Fruit fly (Drosophila melanogaster) whole organism, embryonic: ENCODE results near the gene Vm26Aa.

Experiments
- Adf1 ChIP-seq: fragments of 200-800 bp; sonication (Bioruptor generic); IDR thresholded peaks from 2 replicates; pipeline ENCODE4 v1.3.6; 2022; ENCODE audit warnings: missing biosample characterization, missing genetic modification characterization
- Antp ChIP-seq: fragments of 200-800 bp; sonication (Bioruptor generic); optimal IDR thresholded peaks from 3 replicates; lab custom pipeline; 2016; ENCODE audit warnings: missing biosample characterization, missing genetic modification characterization
- CG10267 ChIP-seq: fragments of 200-800 bp; sonication (Bioruptor generic); optimal IDR thresholded peaks from 2 replicates; lab custom pipeline; 2018; ENCODE audit warnings: missing biosample characterization, mild to moderate bottlenecking, missing genetic modification characterization, moderate library complexity
- CG10321 ChIP-seq: fragments of 200-800 bp; sonication (Bioruptor generic); IDR thresholded peaks from 2 replicates; pipeline ENCODE4 v1.3.6; 2022; ENCODE audit warnings: missing biosample characterization, missing genetic modification characterization
- CG11085 ChIP-seq: fragments of 200-800 bp; sonication (Bioruptor generic); IDR thresholded peaks from 2 replicates; pipeline ENCODE4 v1.3.6; 2022; ENCODE audit warnings: missing biosample characterization, missing genetic modification characterization
- CG11398 ChIP-seq: fragments of 200-800 bp; sonication (Bioruptor generic); optimal IDR thresholded peaks from 2 replicates; lab custom pipeline; 2016; ENCODE audit warnings: missing biosample characterization, missing genetic modification characterization
- CG11456 ChIP-seq: fragments of 200-800 bp; sonication (Bioruptor generic); IDR thresholded peaks from 3 replicates; pipeline ENCODE4 v1.3.6; 2022; ENCODE audit warnings: missing biosample characterization, missing genetic modification characterization
- CG12155 ChIP-seq: fragments of 200-800 bp; sonication (Bioruptor generic); optimal IDR thresholded peaks from 3 replicates; lab custom pipeline; 2016; ENCODE audit warnings: missing biosample characterization, missing genetic modification characterization
- CG12769 ChIP-seq: fragments of 200-800 bp; sonication (Bioruptor generic); optimal IDR thresholded peaks from 2 replicates; lab custom pipeline; 2019; ENCODE audit warnings: missing biosample characterization, mild to moderate bottlenecking, missing genetic modification characterization, moderate library complexity
- CG1529 ChIP-seq: fragments of 200-800 bp; sonication (Bioruptor generic); optimal IDR thresholded peaks from 3 replicates; lab custom pipeline; 2018; ENCODE audit warnings: missing biosample characterization, missing genetic modification characterization
- CG15601 ChIP-seq: fragments of 200-800 bp; sonication (Bioruptor generic); optimal IDR thresholded peaks from 3 replicates; lab custom pipeline; 2019; ENCODE audit warnings: missing biosample characterization, mild to moderate bottlenecking, missing genetic modification characterization, moderate library complexity
- CG1602 ChIP-seq: fragments of 200-800 bp; sonication (Bioruptor generic); optimal IDR thresholded peaks from 3 replicates; lab custom pipeline; 2016; ENCODE audit warnings: missing biosample characterization, missing genetic modification characterization
- CG16779 ChIP-seq: fragments of 200-800 bp; sonication (Bioruptor generic); IDR thresholded peaks from 2 replicates; pipeline ENCODE4 v1.3.6; 2022; ENCODE audit warnings: missing biosample characterization, missing genetic modification characterization
- CG17361 ChIP-seq: fragments of 200-800 bp; sonication (Bioruptor generic); IDR thresholded peaks from 3 replicates; pipeline ENCODE4 v1.3.6; 2022; ENCODE audit warnings: missing biosample characterization, missing genetic modification characterization
- CG18262 ChIP-seq: fragments of 200-800 bp; optimal IDR thresholded peaks from 3 replicates; lab custom pipeline; 2019; ENCODE audit warnings: missing biosample characterization, mild to moderate bottlenecking, missing genetic modification characterization, moderate library complexity
- CG18476 ChIP-seq: fragments of 200-800 bp; sonication (Bioruptor generic); optimal IDR thresholded peaks from 2 replicates; lab custom pipeline; 2016; ENCODE audit warnings: missing biosample characterization, mild to moderate bottlenecking, missing genetic modification characterization
- CG32772 ChIP-seq: fragments of 200-800 bp; sonication (Bioruptor generic); IDR thresholded peaks from 2 replicates; pipeline ENCODE4 v1.3.6; 2022; ENCODE audit warnings: missing biosample characterization, missing genetic modification characterization
- CG34224 ChIP-seq: fragments of 200-800 bp; sonication (Bioruptor generic); IDR thresholded peaks from 3 replicates; pipeline ENCODE4 v1.3.6; 2022; ENCODE audit warnings: missing biosample characterization, missing genetic modification characterization; ENCODE audit not compliant: partially characterized antibody
- CG3847 ChIP-seq: fragments of 200-800 bp; sonication (Bioruptor generic); IDR thresholded peaks from 2 replicates; pipeline ENCODE4 v1.3.6; 2022; ENCODE audit warnings: missing biosample characterization, missing genetic modification characterization
- CG4282 ChIP-seq: fragments of 200-800 bp; sonication (Bioruptor generic); optimal IDR thresholded peaks from 2 replicates; lab custom pipeline; 2016; ENCODE audit warnings: missing biosample characterization, missing genetic modification characterization
- CG4707 ChIP-seq: fragments of 200-800 bp; sonication (Bioruptor generic); optimal IDR thresholded peaks from 2 replicates; lab custom pipeline; 2018; ENCODE audit warnings: missing biosample characterization, mild to moderate bottlenecking, missing genetic modification characterization, moderate library complexity
- CG5953 ChIP-seq: fragments of 200-800 bp; sonication (Bioruptor generic); IDR thresholded peaks from 2 replicates; pipeline ENCODE4 v1.3.6; 2022; ENCODE audit warnings: missing biosample characterization, missing genetic modification characterization
- CG6689 ChIP-seq: fragments of 200-800 bp; sonication (Bioruptor generic); IDR thresholded peaks from 2 replicates; pipeline ENCODE4 v1.3.6; 2022; ENCODE audit warnings: missing biosample characterization, missing genetic modification characterization
- CG6791 ChIP-seq: fragments of 200-800 bp; sonication (Bioruptor generic); IDR thresholded peaks from 3 replicates; pipeline ENCODE4 v1.3.6; 2022; ENCODE audit warnings: missing biosample characterization, missing genetic modification characterization; ENCODE audit not compliant: partially characterized antibody
- CG8281 ChIP-seq: fragments of 200-800 bp; sonication (Bioruptor generic); optimal IDR thresholded peaks from 2 replicates; lab custom pipeline; 2018; ENCODE audit warnings: missing biosample characterization, mild to moderate bottlenecking, missing genetic modification characterization, moderate library complexity
- CG9932 ChIP-seq: fragments of 200-800 bp; sonication (Bioruptor generic); IDR thresholded peaks from 2 replicates; pipeline ENCODE4 v1.3.6; 2022; ENCODE audit warnings: missing biosample characterization, missing genetic modification characterization
- Dref ChIP-seq: fragments of 200-800 bp; sonication (Bioruptor generic); IDR thresholded peaks from 2 replicates; pipeline ENCODE4 v1.3.6; 2022; ENCODE audit warnings: missing biosample characterization, missing genetic modification characterization
- E2f2 ChIP-seq: fragments of 200-800 bp; sonication (Bioruptor generic); IDR thresholded peaks from 2 replicates; pipeline ENCODE4 v1.3.6; 2022; ENCODE audit warnings: missing biosample characterization, missing genetic modification characterization
- Lhr ChIP-seq: fragments of 200-800 bp; sonication (Bioruptor generic); optimal IDR thresholded peaks from 3 replicates; lab custom pipeline; 2017; ENCODE audit warnings: mild to moderate bottlenecking, missing biosample characterization, missing genetic modification reagents, missing genetic modification characterization
- MESR4 ChIP-seq: fragments of 200-800 bp; sonication (Bioruptor generic); optimal IDR thresholded peaks from 2 replicates; lab custom pipeline; 2018; ENCODE audit warnings: missing biosample characterization, mild to moderate bottlenecking, missing genetic modification characterization, moderate library complexity
- Rfx ChIP-seq: fragments of 200-800 bp; sonication (Bioruptor generic); IDR thresholded peaks from 2 replicates; pipeline ENCODE4 v1.3.6; 2022; ENCODE audit warnings: missing biosample characterization, missing genetic modification characterization
- Scr ChIP-seq: fragments of 200-800 bp; sonication (Bioruptor generic); IDR thresholded peaks from 2 replicates; pipeline ENCODE4 v1.3.6; 2022; ENCODE audit warnings: missing biosample characterization, missing genetic modification characterization; ENCODE audit not compliant: partially characterized antibody
- Sox102F ChIP-seq: fragments of 200-800 bp; sonication (Bioruptor generic); optimal IDR thresholded peaks from 2 replicates; lab custom pipeline; 2018; ENCODE audit warnings: missing biosample characterization, mild to moderate bottlenecking, missing genetic modification characterization, moderate library complexity
- TFAM ChIP-seq: fragments of 200-800 bp; sonication (Bioruptor generic); optimal IDR thresholded peaks from 2 replicates; lab custom pipeline; 2017; ENCODE audit warnings: missing biosample characterization, missing genetic modification characterization, inconsistent platforms
- Vsx1 ChIP-seq: fragments of 200-800 bp; sonication (Bioruptor generic); optimal IDR thresholded peaks from 2 replicates; lab custom pipeline; 2017; ENCODE audit warnings: missing biosample characterization, mild to moderate bottlenecking, missing genetic modification characterization, missing genetic modification reagents
- ab ChIP-seq: fragments of 200-800 bp; sonication (Bioruptor generic); optimal IDR thresholded peaks from 2 replicates; lab custom pipeline; 2016; ENCODE audit warnings: missing biosample characterization, missing genetic modification characterization
- ash1 ChIP-seq: fragments of 200-800 bp; sonication (Bioruptor generic); optimal IDR thresholded peaks from 2 replicates; lab custom pipeline; 2018; ENCODE audit warnings: missing biosample characterization, mild to moderate bottlenecking, missing genetic modification characterization
- ato ChIP-seq: fragments of 200-800 bp; sonication (Bioruptor generic); IDR thresholded peaks from 2 replicates; pipeline ENCODE4 v1.3.6; 2022; ENCODE audit warnings: missing biosample characterization, missing genetic modification characterization; ENCODE audit not compliant: partially characterized antibody
- cato ChIP-seq: fragments of 200-800 bp; sonication (Bioruptor generic); optimal IDR thresholded peaks from 2 replicates; lab custom pipeline; 2016; ENCODE audit warnings: missing biosample characterization, missing genetic modification characterization, borderline replicate concordance
- eve ChIP-seq, 2 experiments: fragments of >200 bp; optimal IDR thresholded peaks; 2 replicates each; lab custom pipeline; 2017; ENCODE audit warnings: missing biosample characterization in 2 of 2, missing genetic modification characterization in 2 of 2
- eyg ChIP-seq: fragments of 200-800 bp; sonication (Bioruptor generic); optimal IDR thresholded peaks from 3 replicates; lab custom pipeline; 2016; ENCODE audit warnings: missing biosample characterization, missing genetic modification characterization
- fd96Cb ChIP-seq: fragments of 200-800 bp; sonication (Bioruptor generic); optimal IDR thresholded peaks from 2 replicates; lab custom pipeline; 2018; ENCODE audit warnings: missing biosample characterization, mild to moderate bottlenecking, missing genetic modification characterization, moderate library complexity
- maf-S ChIP-seq: fragments of 200-800 bp; sonication (Bioruptor generic); optimal IDR thresholded peaks from 2 replicates; lab custom pipeline; 2016; ENCODE audit warnings: missing biosample characterization, missing genetic modification characterization
- p53 ChIP-seq: fragments of 200-800 bp; sonication (Bioruptor generic); optimal IDR thresholded peaks from 2 replicates; lab custom pipeline; 2016; ENCODE audit warnings: missing biosample characterization, missing genetic modification characterization
- pnt ChIP-seq: fragments of 200-800 bp; sonication (Bioruptor generic); optimal IDR thresholded peaks from 3 replicates; lab custom pipeline; 2016; ENCODE audit warnings: missing biosample characterization, missing genetic modification characterization
- pros ChIP-seq: fragments of 200-800 bp; sonication (Bioruptor generic); optimal IDR thresholded peaks from 3 replicates; lab custom pipeline; 2019; ENCODE audit warnings: missing biosample characterization, mild to moderate bottlenecking, missing genetic modification characterization, moderate library complexity
- repo ChIP-seq: fragments of 200-800 bp; sonication (Bioruptor generic); optimal IDR thresholded peaks from 2 replicates; lab custom pipeline; 2016; ENCODE audit warnings: missing biosample characterization, missing genetic modification characterization
- sna ChIP-seq: fragments of 200-800 bp; sonication (Bioruptor generic); IDR thresholded peaks from 2 replicates; pipeline ENCODE4 v1.3.6; 2022; ENCODE audit warnings: missing biosample characterization, missing genetic modification characterization; ENCODE audit not compliant: partially characterized antibody
- tio ChIP-seq: fragments of 200-800 bp; sonication (Bioruptor generic); optimal IDR thresholded peaks from 2 replicates; lab custom pipeline; 2017; ENCODE audit warnings: missing biosample characterization, missing genetic modification characterization, inconsistent platforms
- trh ChIP-seq: fragments of 200-800 bp; sonication (Bioruptor generic); optimal IDR thresholded peaks from 2 replicates; lab custom pipeline; 2016; ENCODE audit warnings: missing biosample characterization, missing genetic modification characterization
- vfl ChIP-seq: fragments of 200-800 bp; sonication (Bioruptor generic); optimal IDR thresholded peaks from 2 replicates; lab custom pipeline; 2016; ENCODE audit warnings: missing biosample characterization, missing genetic modification characterization
- zen ChIP-seq: fragments of 200-800 bp; sonication (Bioruptor generic); optimal IDR thresholded peaks from 3 replicates; lab custom pipeline; 2018; ENCODE audit warnings: missing biosample characterization, mild to moderate bottlenecking, missing genetic modification characterization, moderate library complexity

Vm26Aa gene

DNA sequence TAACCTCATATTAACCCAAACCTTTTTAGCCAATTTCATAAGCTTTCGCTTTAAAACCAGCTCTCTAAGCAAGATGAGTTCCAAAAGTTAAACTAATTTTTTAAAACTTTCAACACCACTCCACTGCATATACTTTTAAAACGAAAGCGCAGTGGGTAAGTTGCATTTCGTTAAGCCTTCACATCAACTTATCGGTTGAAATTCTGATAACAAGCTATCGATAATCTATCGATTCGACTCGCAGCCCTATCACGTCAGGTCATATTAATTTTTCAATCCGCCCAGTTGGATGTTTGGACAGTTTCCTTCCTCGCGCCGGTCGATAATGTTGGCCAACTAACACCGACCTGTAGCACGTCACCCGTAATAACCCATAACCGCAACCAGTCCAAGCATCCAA, 26.0 kb upstream of the Vm26Aa start, which contains the start of gene ifc (continued):
- TF ChIP-seq CG18476 = peak; percentile 76
- TF ChIP-seq CG1602 (GFP tag; lab: Kevin White, UChicago) = peak; percentile 59
- TF ChIP-seq Scr (GFP tag; lab: Robert Waterston, UW) = no peak
- TF ChIP-seq CG6791 = no peak
- TF ChIP-seq CG4707 (GFP tag; lab: Kevin White, UChicago) = no peak
- peak; percentile 85 for TF ChIP-seq MESR4 (GFP tag; lab: Kevin White, UChicago)
- no peak for TF ChIP-seq Rfx (GFP tag; lab: Robert Waterston, UW)
- no peak for TF ChIP-seq Sox102F (GFP tag; lab: Kevin White, UChicago)
- TF ChIP-seq ato (GFP tag; lab: Robert Waterston, UW) = no peak
- TF ChIP-seq CG11085 (GFP tag; lab: Robert Waterston, UW) = no peak
- peak; percentile 93 for TF ChIP-seq Lhr (GFP tag; lab: Kevin White, UChicago)
- TF ChIP-seq ash1 = peak; percentile 23
- TF ChIP-seq Adf1 (GFP tag; lab: Robert Waterston, UW) = no peak
- peak; percentile 27 for TF ChIP-seq fd96Cb
- TF ChIP-seq CG10267 (tag; lab: Kevin White, UChicago) = peak; percentile 77
- peak; percentile 80 for TF ChIP-seq CG12769 (tag; lab: Kevin White, UChicago)
- no peak for TF ChIP-seq CG8281 (tag; lab: Kevin White, UChicago)
- no peak for TF ChIP-seq pros (GFP tag; lab: Kevin White, UChicago)
- TF ChIP-seq repo (GFP tag; lab: Kevin White, UChicago) = peak; percentile 14
- peak; percentile 17 for TF ChIP-seq cato
- TF ChIP-seq ab = no peak
- no peak for TF ChIP-seq CG1529
- no peak for TF ChIP-seq E2f2 (GFP tag; lab: Robert Waterston, UW)
- peak; percentile 36 for TF ChIP-seq CG4282
- TF ChIP-seq CG12155 (GFP tag; lab: Kevin White, UChicago) = peak; percentile 37
- peak; percentile 50 for TF ChIP-seq CG18262 (tag; lab: Kevin White, UChicago)
- no peak for TF ChIP-seq TFAM (GFP tag; lab: Kevin White, UChicago)
- no peak for TF ChIP-seq Dref (GFP tag; lab: Robert Waterston, UW)
- TF ChIP-seq eve (GFP tag; optimal IDR thresholded peaks at IDR 0.05; lab: Kevin White, UChicago) = no peak
- TF ChIP-seq vfl (GFP tag; lab: Kevin White, UChicago) = peak; percentile 62
- peak; percentile 41 for TF ChIP-seq pnt
- TF ChIP-seq Antp = peak; percentile 57
- TF ChIP-seq CG11398 (GFP tag; lab: Kevin White, UChicago) = no peak
- no peak for TF ChIP-seq CG5953 (GFP tag; lab: Robert Waterston, UW)
- TF ChIP-seq sna (GFP tag; lab: Robert Waterston, UW) = no peak
- TF ChIP-seq Vsx1 (GFP tag; lab: Kevin White, UChicago) = no peak
- TF ChIP-seq CG16779 (GFP tag; lab: Robert Waterston, UW) = no peak
- no peak for TF ChIP-seq CG10321
- peak; percentile 43 for TF ChIP-seq maf-S (GFP tag; lab: Kevin White, UChicago)
- TF ChIP-seq CG6689 (GFP tag; lab: Robert Waterston, UW) = no peak
- peak; percentile 22 for TF ChIP-seq zen (tag; lab: Kevin White, UChicago)
- no peak for TF ChIP-seq CG34224 (GFP tag; lab: Robert Waterston, UW)
- peak; percentile 72 for TF ChIP-seq CG15601 (tag; lab: Kevin White, UChicago)
- TF ChIP-seq CG17361 (GFP tag; lab: Robert Waterston, UW) = no peak
- TF ChIP-seq trh = peak; percentile 4
- no peak for TF ChIP-seq CG32772
- no peak for TF ChIP-seq CG9932 (GFP tag; lab: Robert Waterston, UW)
- TF ChIP-seq eyg (GFP tag; lab: Kevin White, UChicago) = peak; percentile 53
- peak; percentile 49 for TF ChIP-seq p53 (GFP tag; lab: Kevin White, UChicago)
- TF ChIP-seq tio (GFP tag; lab: Kevin White, UChicago) = no peak
- no peak for TF ChIP-seq CG3847 (GFP tag; lab: Robert Waterston, UW)
- no peak for TF ChIP-seq CG11456 (GFP tag; lab: Robert Waterston, UW)
